Worm (Caenorhabditis elegans) whole organism, L3 larva: ENCODE measurements around the gene Y82E9BR.10.

ENCODE experiments used
- pqm-1 ChIP-seq: fragments of 150-350 bp; optimal IDR thresholded peaks from 2 replicates; lab custom pipeline; 2017; ENCODE audit warnings: missing biosample characterization, missing genetic modification characterization, inconsistent platforms
- unc-62 ChIP-seq: fragments of 150-350 bp; sonication (generic microtip); optimal IDR thresholded peaks from 4 replicates; lab custom pipeline; 2014; ENCODE audit warnings: missing biosample characterization, missing genetic modification reagents, missing genetic modification characterization

- TF ChIP-seq unc-62: no peak
- TF ChIP-seq pqm-1 (tag; lab: Kevin White, UChicago): no peak
Observed at ce11 chrIII:1359669-1360068, 15.7 kb downstream of the Y82E9BR.10 start, which contains the start of gene Y82E9BR.9.
